Worm (Caenorhabditis elegans) whole organism, mixed stage, embryonic: ENCODE results near the gene ZK632.4.

ENCODE experiments used
- M03D4.4 ChIP-seq: sonication (generic microtip); optimal IDR thresholded peaks from 2 replicates; lab custom pipeline; 2017; ENCODE audit warnings: mild to moderate bottlenecking, missing genetic modification characterization, missing compliant biosample characterization
- ceh-43 ChIP-seq: fragments of 200-800 bp; sonication (Bioruptor generic); optimal IDR thresholded peaks from 2 replicates; lab custom pipeline; 2018; ENCODE audit warnings: mild to moderate bottlenecking, missing genetic modification characterization, moderate library complexity, missing compliant biosample characterization
- ceh-83 ChIP-seq: fragments of 200-800 bp; sonication (Bioruptor generic); optimal IDR thresholded peaks from 2 replicates; lab custom pipeline; 2018; ENCODE audit warnings: mild to moderate bottlenecking, missing genetic modification characterization, missing compliant biosample characterization
- ces-1 ChIP-seq: fragments of 150-350 bp; optimal IDR thresholded peaks from 2 replicates; lab custom pipeline; 2014; ENCODE audit warnings: missing biosample characterization, missing genetic modification reagents, missing genetic modification characterization
- cnd-1 ChIP-seq: fragments of 200-800 bp; sonication (Bioruptor generic); optimal IDR thresholded peaks from 2 replicates; lab custom pipeline; 2018; ENCODE audit warnings: mild to moderate bottlenecking, missing genetic modification characterization, missing compliant biosample characterization
- drap-1 ChIP-seq: fragments of 200-800 bp; sonication (Bioruptor generic); optimal IDR thresholded peaks from 3 replicates; lab custom pipeline; 2018; ENCODE audit warnings: mild to moderate bottlenecking, missing genetic modification characterization, missing compliant biosample characterization
- elt-1 ChIP-seq: sonication (generic microtip); optimal IDR thresholded peaks from 2 replicates; lab custom pipeline; 2017; ENCODE audit warnings: missing genetic modification characterization, mild to moderate bottlenecking, missing compliant biosample characterization, antibody characterized with exemption, moderate library complexity, borderline replicate concordance; ENCODE audit not compliant: insufficient read depth
- elt-3 ChIP-seq: fragments of 150-350 bp; optimal IDR thresholded peaks from 2 replicates; lab custom pipeline; 2014; ENCODE audit warnings: missing biosample characterization, missing genetic modification characterization
- flh-1 ChIP-seq: fragments of 200-800 bp; sonication (Bioruptor generic); optimal IDR thresholded peaks from 2 replicates; lab custom pipeline; 2018; ENCODE audit warnings: mild to moderate bottlenecking, missing genetic modification characterization, moderate library complexity, missing compliant biosample characterization
- ham-2 ChIP-seq: fragments of 200-800 bp; sonication (Bioruptor generic); optimal IDR thresholded peaks from 2 replicates; lab custom pipeline; 2018; ENCODE audit warnings: mild to moderate bottlenecking, missing genetic modification characterization, missing compliant biosample characterization
- hlh-1 ChIP-seq: fragments of 150-350 bp; optimal IDR thresholded peaks from 2 replicates; lab custom pipeline; 2014; ENCODE audit warnings: missing biosample characterization, missing genetic modification reagents, missing genetic modification characterization
- lin-32 ChIP-seq: fragments of 200-800 bp; sonication (Bioruptor generic); optimal IDR thresholded peaks from 2 replicates; lab custom pipeline; 2018; ENCODE audit warnings: mild to moderate bottlenecking, missing genetic modification characterization, missing compliant biosample characterization
- lsy-2 ChIP-seq: fragments of 150-350 bp; optimal IDR thresholded peaks from 2 replicates; lab custom pipeline; 2014; ENCODE audit warnings: missing biosample characterization, missing genetic modification characterization
- mep-1 ChIP-seq: fragments of 150-350 bp; optimal IDR thresholded peaks from 2 replicates; lab custom pipeline; 2017; ENCODE audit warnings: missing biosample characterization, missing genetic modification reagents, missing genetic modification characterization, inconsistent platforms
- mls-2 ChIP-seq: sonication (generic microtip); optimal IDR thresholded peaks from 2 replicates; lab custom pipeline; 2016; ENCODE audit warnings: mild to moderate bottlenecking, missing genetic modification characterization, moderate library complexity, missing compliant biosample characterization
- nhr-2 ChIP-seq: fragments of 150-350 bp; optimal IDR thresholded peaks from 2 replicates; lab custom pipeline; 2014; ENCODE audit warnings: missing biosample characterization, missing genetic modification characterization
- nhr-237 ChIP-seq: fragments of 150-350 bp; optimal IDR thresholded peaks from 2 replicates; lab custom pipeline; 2014; ENCODE audit warnings: missing biosample characterization, missing genetic modification characterization
- nhr-28 ChIP-seq: fragments of 150-350 bp; optimal IDR thresholded peaks from 2 replicates; lab custom pipeline; 2014; ENCODE audit warnings: missing biosample characterization, missing genetic modification characterization
- pha-4 ChIP-seq: fragments of 150-350 bp; optimal IDR thresholded peaks from 2 replicates; lab custom pipeline; 2018; ENCODE audit warnings: missing biosample characterization, missing genetic modification reagents, missing genetic modification characterization
- sem-2 ChIP-seq: fragments of 200-800 bp; sonication (Bioruptor generic); optimal IDR thresholded peaks from 2 replicates; lab custom pipeline; 2018; ENCODE audit warnings: mild to moderate bottlenecking, missing genetic modification characterization, missing compliant biosample characterization
- snpc-4 ChIP-seq: fragments of 150-350 bp; optimal IDR thresholded peaks from 2 replicates; lab custom pipeline; 2014; ENCODE audit warnings: missing biosample characterization, missing genetic modification characterization
- sptf-1 ChIP-seq: sonication (generic microtip); optimal IDR thresholded peaks from 2 replicates; lab custom pipeline; 2017; ENCODE audit warnings: mild to moderate bottlenecking, missing genetic modification characterization, moderate library complexity, missing compliant biosample characterization
- unc-120 ChIP-seq: sonication (generic microtip); optimal IDR thresholded peaks from 2 replicates; lab custom pipeline; 2017; ENCODE audit warnings: missing genetic modification characterization, missing compliant biosample characterization; ENCODE audit not compliant: poor library complexity, severe bottlenecking
- unc-39 ChIP-seq: fragments of 150-350 bp; optimal IDR thresholded peaks from 2 replicates; lab custom pipeline; 2014; ENCODE audit warnings: missing biosample characterization, missing genetic modification characterization
- zip-8 ChIP-seq: fragments of 150-350 bp; optimal IDR thresholded peaks from 2 replicates; lab custom pipeline; 2014; ENCODE audit warnings: missing biosample characterization, missing genetic modification characterization
- ztf-11 ChIP-seq: fragments of 150-350 bp; optimal IDR thresholded peaks from 2 replicates; lab custom pipeline; 2014; ENCODE audit warnings: missing biosample characterization, missing genetic modification characterization

The ZK632.4 gene

ce11 chrIII:9762093-9762748 lies 45.0 kb downstream of the ZK632.4 start, which contains the start of gene gcc-2:
TSS of gene gcc-2 (minus strand) at chrIII:9762143.
- TF ChIP-seq sptf-1 (tag; lab: Kevin White, UChicago) (no peak), elt-1 (tag; lab: Kevin White, UChicago) (no peak), nhr-237 (tag; lab: Kevin White, UChicago) (no peak), unc-120 (tag; lab: Kevin White, UChicago) (no peak), ztf-11 (tag; lab: Kevin White, UChicago) (no peak), sem-2 (no peak), elt-3 (no peak), ceh-83 (GFP tag; lab: Kevin White, UChicago) (no peak), flh-1 (GFP tag; lab: Kevin White, UChicago) (no peak), snpc-4 (tag; lab: Kevin White, UChicago) (no peak), lsy-2 (no peak), drap-1 (GFP tag; lab: Kevin White, UChicago) (no peak), unc-39 (tag; lab: Kevin White, UChicago) (no peak), mep-1 (tag; lab: Kevin White, UChicago) (no peak), nhr-2 (tag; lab: Kevin White, UChicago) (no peak), hlh-1 (tag; lab: Kevin White, UChicago) (no peak), ces-1 (no peak), zip-8 (tag; lab: Kevin White, UChicago) (no peak), M03D4.4 (tag; lab: Kevin White, UChicago) (no peak)

- TF ChIP-seq hlh-1 (tag; lab: Kevin White, UChicago) (no peak), sptf-1 (tag; lab: Kevin White, UChicago) (no peak)
Observed at ce11 chrIII:9760184-9760583, 47.1 kb downstream of the ZK632.4 start.

- no peak for TF ChIP-seq nhr-28 (tag; lab: Kevin White, UChicago)
- no peak for TF ChIP-seq M03D4.4 (tag; lab: Kevin White, UChicago)
- no peak for TF ChIP-seq mep-1 (tag; lab: Kevin White, UChicago)
- TF ChIP-seq unc-120 (tag; lab: Kevin White, UChicago) = no peak
- no peak for TF ChIP-seq ztf-11 (tag; lab: Kevin White, UChicago)
- TF ChIP-seq sptf-1 (tag; lab: Kevin White, UChicago) = no peak
- TF ChIP-seq cnd-1 (tag; lab: Kevin White, UChicago) = no peak
- TF ChIP-seq ceh-83 (GFP tag; lab: Kevin White, UChicago) = no peak
- no peak for TF ChIP-seq ceh-43 (GFP tag; lab: Kevin White, UChicago)
- TF ChIP-seq snpc-4 (tag; lab: Kevin White, UChicago) = no peak
- no peak for TF ChIP-seq nhr-237 (tag; lab: Kevin White, UChicago)
- TF ChIP-seq lin-32 (GFP tag; lab: Kevin White, UChicago) = no peak
- no peak for TF ChIP-seq hlh-1 (tag; lab: Kevin White, UChicago)
- no peak for TF ChIP-seq flh-1 (GFP tag; lab: Kevin White, UChicago)
- TF ChIP-seq ham-2 (GFP tag; lab: Kevin White, UChicago) = no peak
- TF ChIP-seq elt-1 (tag; lab: Kevin White, UChicago) = no peak
- no peak for TF ChIP-seq unc-39 (tag; lab: Kevin White, UChicago)
- no peak for TF ChIP-seq elt-3
- TF ChIP-seq pha-4 (tag; lab: Kevin White, UChicago) = no peak
Observed at ce11 chrIII:9758848-9759247, 48.4 kb downstream of the ZK632.4 start, which contains the start of gene rmd-1. TSS of gene rmd-1 (plus strand) at chrIII:9759094.

- no peak for TF ChIP-seq nhr-2 (tag; lab: Kevin White, UChicago)
- no peak for TF ChIP-seq mls-2 (tag; lab: Kevin White, UChicago)
Observed at ce11 chrIII:9757414-9757813, 49.8 kb downstream of the ZK632.4 start, which contains the start of gene vps-53. TSS of gene vps-53 (minus strand) at chrIII:9757514.
